Fruit fly (Drosophila melanogaster): ENCODE measurements around the gene CG7264.

CG7264 gene

dm6 chr3L:11828730-11829129, at the start of gene CG7264:
TSS of gene CG7264 (plus strand) at chr3L:11829030.
- no peak for TF ChIP-seq noc (tag; optimal IDR thresholded peaks at IDR 0.05)

DNA sequence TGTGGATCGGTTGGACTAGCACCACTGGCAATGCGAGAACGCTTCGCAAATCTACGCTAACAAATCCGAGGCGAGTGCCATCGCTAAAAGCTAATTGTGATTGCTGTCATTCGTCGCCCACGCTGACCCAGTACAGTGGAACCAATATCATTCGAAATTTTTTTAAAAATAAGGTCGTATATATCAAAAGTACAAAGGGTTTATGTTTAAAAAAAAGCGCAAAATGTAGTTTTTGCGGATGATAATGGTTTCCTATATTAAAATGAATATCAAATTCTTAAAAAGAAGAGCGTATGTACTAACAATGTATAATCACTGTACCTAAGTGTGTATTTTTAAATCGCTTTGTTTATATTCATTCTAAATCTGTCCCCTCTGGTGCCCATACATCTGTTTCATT, 43.5 kb upstream of the CG7264 start:
- TF ChIP-seq noc (tag; optimal IDR thresholded peaks at IDR 0.05): peak; percentile 78

DNA sequence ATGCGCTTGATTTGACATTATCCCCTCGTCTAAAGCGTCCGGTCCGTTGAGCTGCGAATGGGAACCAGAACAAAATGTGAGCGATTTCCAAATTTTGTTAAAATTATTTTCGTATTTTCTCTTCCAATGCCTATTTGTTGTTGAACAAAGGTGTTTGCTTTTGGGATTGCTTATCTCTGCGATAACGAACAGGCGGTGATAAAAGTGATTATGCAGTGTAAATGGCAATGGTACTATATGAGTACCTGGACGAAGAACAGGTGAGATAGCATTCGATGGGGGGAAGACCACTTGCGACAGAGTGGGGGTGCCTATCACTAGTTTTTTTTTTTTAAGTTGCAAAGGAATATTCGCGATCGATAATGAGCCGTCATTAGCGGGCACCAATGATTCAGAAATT, 40.6 kb upstream of the CG7264 start:
- TF ChIP-seq noc (tag; optimal IDR thresholded peaks at IDR 0.05): no peak

- TF ChIP-seq noc (tag; optimal IDR thresholded peaks at IDR 0.05): peak; percentile 29
These were observed 39.9 kb upstream of the CG7264 start for dm6 chr3L:11788936-11789352.

- TF ChIP-seq noc (tag; optimal IDR thresholded peaks at IDR 0.05): no peak
These were observed 39.1 kb upstream of the CG7264 start, which contains the start of gene Pi3K68D for dm6 chr3L:11789773-11790172. TSS of gene Pi3K68D (minus strand) at chr3L:11790013.

- no peak for TF ChIP-seq noc (tag; optimal IDR thresholded peaks at IDR 0.05)
These were observed 35.5 kb upstream of the CG7264 start, which contains the start of the genes twy and CG10907 for dm6 chr3L:11793233-11793800. TSS of gene twy (minus strand) at chr3L:11793283. TSS of gene CG10907 (plus strand) at chr3L:11793514.

- no peak for TF ChIP-seq noc (tag; optimal IDR thresholded peaks at IDR 0.05)
These were observed 33.3 kb upstream of the CG7264 start, which contains the start of gene Klp68D for dm6 chr3L:11795440-11795983. TSS of gene Klp68D (plus strand) at chr3L:11795614.

- TF ChIP-seq noc (tag; optimal IDR thresholded peaks at IDR 0.05): no peak
These were observed 28.1 kb upstream of the CG7264 start, which contains the start of gene Gcat for dm6 chr3L:11800761-11801160. TSS of gene Gcat (minus strand) at chr3L:11800861.

dm6 chr3L:11801622-11802021, 27.2 kb upstream of the CG7264 start:
- no peak for TF ChIP-seq noc (tag; optimal IDR thresholded peaks at IDR 0.05)

dm6 chr3L:11814655-11815054, 14.2 kb upstream of the CG7264 start, which contains the start of gene Cubn2:
TSS of gene Cubn2 (minus strand) at chr3L:11814755.
- no peak for TF ChIP-seq noc (tag; optimal IDR thresholded peaks at IDR 0.05)

dm6 chr3L:11815220-11815797, 13.5 kb upstream of the CG7264 start, which contains the start of gene CG14130:
TSS of gene CG14130 (plus strand) at chr3L:11815444.
- TF ChIP-seq noc (tag; optimal IDR thresholded peaks at IDR 0.05): no peak

DNA sequence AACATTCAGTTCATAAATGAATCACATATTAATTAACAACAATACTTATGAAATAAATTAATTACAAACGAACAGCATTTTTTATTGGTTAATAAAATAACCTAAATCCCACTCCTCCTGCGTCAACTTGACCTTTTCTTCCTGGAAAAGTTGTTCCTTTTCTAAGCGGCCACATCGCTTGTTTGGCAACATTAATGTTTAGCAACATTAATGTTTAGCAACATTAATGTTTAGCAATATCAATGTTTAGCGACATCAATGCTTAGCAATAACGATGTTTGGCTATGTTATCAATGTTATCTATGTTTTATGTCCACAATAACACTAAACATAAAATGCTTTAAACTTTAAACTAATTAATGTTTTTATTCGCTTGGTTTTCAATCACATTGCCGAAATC, 12.2 kb upstream of the CG7264 start:
- TF ChIP-seq noc (tag; optimal IDR thresholded peaks at IDR 0.05): no peak

- TF ChIP-seq noc (tag; optimal IDR thresholded peaks at IDR 0.05): peak; percentile 55
These were observed 9.0 kb upstream of the CG7264 start for dm6 chr3L:11819639-11820456.

dm6 chr3L:11821723-11822445, 6.9 kb upstream of the CG7264 start, which contains the start of the genes CG11597 and CG5946:
TSS of gene CG11597 (minus strand) at chr3L:11822275.
TSS of gene CG5946 (minus strand) at chr3L:11822275.
- no peak for TF ChIP-seq noc (tag; optimal IDR thresholded peaks at IDR 0.05)

All from whole organism, larva.